Worm (Caenorhabditis elegans): ENCODE results near the gene E02H4.6.

E02H4.6 gene

DNA sequence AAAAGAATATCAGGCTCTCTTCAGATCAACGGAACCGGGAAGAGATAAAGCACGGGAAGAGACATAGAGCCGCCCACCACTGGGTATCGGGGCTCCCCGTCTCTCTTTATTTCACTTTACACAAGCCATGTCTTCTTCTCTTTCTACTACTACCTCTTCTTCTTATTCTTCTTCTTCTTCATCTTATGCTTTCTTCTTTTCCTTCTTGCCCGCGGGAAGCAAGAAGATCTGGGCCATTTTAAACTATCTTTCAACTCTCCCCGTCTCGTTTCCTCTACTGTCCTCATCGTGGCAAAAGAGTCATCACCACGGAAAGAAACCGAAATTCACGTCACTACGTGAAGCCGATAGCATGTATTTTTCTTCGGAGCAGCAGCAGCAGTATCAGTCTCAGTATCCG lies 40.7 kb upstream of the E02H4.6 start:
- TF ChIP-seq nhr-76 (tag; optimal IDR thresholded peaks at IDR 0.05) (no peak), lsy-2 (tag; optimal IDR thresholded peaks at IDR 0.05) (peak; percentile 1), unc-120 (tag; optimal IDR thresholded peaks at IDR 0.05; ENCODE audit: poor library complexity, severe bottlenecking) (peak; percentile 93), unc-62 (GFP tag; optimal IDR thresholded peaks at IDR 0.05) (peak; percentile 49), hlh-1 (tag; optimal IDR thresholded peaks at IDR 0.05) (peak; percentile 18)

DNA sequence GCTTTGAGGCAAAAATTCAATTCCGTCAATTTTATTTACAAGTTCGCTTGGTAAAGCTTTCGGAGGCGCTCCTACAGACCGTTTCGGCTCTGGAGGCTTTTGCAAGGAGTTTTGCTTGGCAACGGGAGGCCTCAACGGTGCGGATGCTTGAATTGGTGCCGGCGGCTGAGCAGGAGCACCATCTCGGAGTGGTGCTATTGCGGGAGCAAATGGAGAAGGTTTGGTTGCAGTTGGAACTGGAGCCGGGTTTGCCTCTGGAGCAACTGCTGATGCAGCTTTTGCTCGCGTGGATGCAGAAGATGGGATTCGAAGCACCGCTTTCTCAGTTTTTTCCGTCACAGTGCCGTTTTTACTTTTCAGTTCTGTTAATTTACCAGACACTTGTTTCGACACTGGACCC lies 38.1 kb upstream of the E02H4.6 start:
- TF ChIP-seq drap-1 (GFP tag; optimal IDR thresholded peaks at IDR 0.05) (no peak), elt-1 (tag; optimal IDR thresholded peaks at IDR 0.05; ENCODE audit: borderline replicate concordance, insufficient read depth) (no peak), cnd-1 (tag; optimal IDR thresholded peaks at IDR 0.05) (no peak), ceh-43 (GFP tag; optimal IDR thresholded peaks at IDR 0.05) (no peak), nhr-12 (tag; optimal IDR thresholded peaks at IDR 0.05) (no peak), lsy-2 (tag; optimal IDR thresholded peaks at IDR 0.05) (no peak), sem-2 (GFP tag; optimal IDR thresholded peaks at IDR 0.05) (no peak), sptf-1 (tag; optimal IDR thresholded peaks at IDR 0.05) (no peak), mls-2 (tag; optimal IDR thresholded peaks at IDR 0.05) (no peak), unc-120 (tag; optimal IDR thresholded peaks at IDR 0.05; ENCODE audit: poor library complexity, severe bottlenecking) (no peak), unc-39 (tag; optimal IDR thresholded peaks at IDR 0.05) (no peak), bed-3 (GFP tag; optimal IDR thresholded peaks at IDR 0.05) (no peak), nhr-28 (tag; optimal IDR thresholded peaks at IDR 0.05) (no peak), lin-32 (GFP tag; optimal IDR thresholded peaks at IDR 0.05) (no peak), lin-13 (tag; optimal IDR thresholded peaks at IDR 0.05) (no peak), ceh-83 (GFP tag; optimal IDR thresholded peaks at IDR 0.05) (no peak), hlh-1 (tag; optimal IDR thresholded peaks at IDR 0.05) (no peak)

DNA sequence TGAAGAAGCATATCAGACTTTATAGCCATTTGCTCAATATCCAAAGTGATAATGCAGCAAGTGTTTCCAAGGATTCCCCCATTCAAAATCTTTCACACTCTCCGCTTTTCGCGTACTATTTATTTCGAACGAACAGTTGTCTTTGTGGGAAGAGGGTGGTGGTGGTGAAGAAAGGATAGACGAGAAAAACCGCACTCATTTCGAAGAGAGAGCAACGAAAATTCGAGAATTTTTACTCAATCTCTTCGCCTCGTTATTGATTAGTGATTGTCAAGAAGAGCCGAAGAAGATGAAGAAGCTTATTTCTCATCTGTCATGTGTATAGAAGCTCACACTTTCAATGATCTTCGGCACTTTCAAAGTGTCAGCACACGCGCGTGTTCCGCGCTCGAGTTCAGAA lies 35.9 kb upstream of the E02H4.6 start:
- peak; percentile 9 for TF ChIP-seq drap-1 (GFP tag; optimal IDR thresholded peaks at IDR 0.05)
- peak; percentile 82 for TF ChIP-seq unc-62 (GFP tag; optimal IDR thresholded peaks at IDR 0.05)
- no peak for TF ChIP-seq ham-2 (GFP tag; optimal IDR thresholded peaks at IDR 0.05)
- TF ChIP-seq unc-120 (tag; optimal IDR thresholded peaks at IDR 0.05; ENCODE audit: poor library complexity, severe bottlenecking), result peak; percentile 85
- no peak for TF ChIP-seq ceh-43 (GFP tag; optimal IDR thresholded peaks at IDR 0.05)
- peak; percentile 98 for TF ChIP-seq hlh-1 (tag; optimal IDR thresholded peaks at IDR 0.05)

- TF ChIP-seq tbx-8 (GFP tag; optimal IDR thresholded peaks at IDR 0.05), result no peak
- no peak for TF ChIP-seq unc-62 (GFP tag; optimal IDR thresholded peaks at IDR 0.05)
- no peak for TF ChIP-seq drap-1 (GFP tag; optimal IDR thresholded peaks at IDR 0.05)
- TF ChIP-seq ceh-43 (GFP tag; optimal IDR thresholded peaks at IDR 0.05), result no peak
Observed at ce11 chrX:14281526-14281925, 29.6 kb upstream of the E02H4.6 start, which contains the start of gene E02H4.2. TSS of gene E02H4.2 (minus strand) at chrX:14281626.

ce11 chrX:14267781-14268180 lies 15.8 kb upstream of the E02H4.6 start, which contains the start of gene del-1:
TSS of gene del-1 (plus strand) at chrX:14268081.
- TF ChIP-seq lin-13 (tag; optimal IDR thresholded peaks at IDR 0.05), result no peak
- no peak for TF ChIP-seq elt-3 (tag; optimal IDR thresholded peaks at IDR 0.05)
- TF ChIP-seq hlh-1 (tag; optimal IDR thresholded peaks at IDR 0.05), result no peak
- no peak for TF ChIP-seq unc-120 (tag; optimal IDR thresholded peaks at IDR 0.05; ENCODE audit: poor library complexity, severe bottlenecking)
- TF ChIP-seq elt-1 (tag; optimal IDR thresholded peaks at IDR 0.05; ENCODE audit: borderline replicate concordance, insufficient read depth), result no peak
- no peak for TF ChIP-seq nhr-2 (tag; optimal IDR thresholded peaks at IDR 0.05)
- TF ChIP-seq M03D4.4 (tag; optimal IDR thresholded peaks at IDR 0.05), result no peak
- no peak for TF ChIP-seq ztf-11 (tag; optimal IDR thresholded peaks at IDR 0.05)
- no peak for TF ChIP-seq sem-2 (GFP tag; optimal IDR thresholded peaks at IDR 0.05)
- no peak for TF ChIP-seq cnd-1 (tag; optimal IDR thresholded peaks at IDR 0.05)
- TF ChIP-seq mls-2 (tag; optimal IDR thresholded peaks at IDR 0.05), result no peak

DNA sequence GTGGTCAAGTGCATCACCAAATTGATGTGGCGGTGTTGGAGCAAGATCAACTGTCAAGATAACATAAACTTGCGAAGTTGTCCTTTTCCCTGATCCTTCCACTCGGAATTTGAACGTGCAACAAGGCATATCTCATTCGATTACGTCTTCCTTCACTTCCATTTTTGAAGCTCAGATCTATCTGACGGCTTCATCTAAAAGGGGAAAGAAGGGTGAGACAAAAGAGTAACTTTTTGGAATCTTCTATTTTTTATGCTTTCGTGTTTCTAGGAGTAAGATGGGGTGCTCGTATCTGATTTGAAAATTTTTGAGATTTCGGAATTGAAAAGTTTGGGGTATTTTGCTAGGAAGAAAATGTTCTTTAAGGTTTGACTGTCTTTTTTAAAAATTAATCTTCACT lies 15.2 kb upstream of the E02H4.6 start:
- no peak for TF ChIP-seq unc-120 (tag; optimal IDR thresholded peaks at IDR 0.05; ENCODE audit: poor library complexity, severe bottlenecking)
- TF ChIP-seq nhr-12 (tag; optimal IDR thresholded peaks at IDR 0.05), result no peak
- TF ChIP-seq zip-8 (tag; optimal IDR thresholded peaks at IDR 0.05), result no peak
- no peak for TF ChIP-seq sptf-1 (tag; optimal IDR thresholded peaks at IDR 0.05)
- TF ChIP-seq ztf-11 (tag; optimal IDR thresholded peaks at IDR 0.05), result no peak
- TF ChIP-seq elt-3 (tag; optimal IDR thresholded peaks at IDR 0.05), result no peak
- TF ChIP-seq unc-39 (tag; optimal IDR thresholded peaks at IDR 0.05), result no peak
- TF ChIP-seq lin-32 (GFP tag; optimal IDR thresholded peaks at IDR 0.05), result no peak
- no peak for TF ChIP-seq ceh-83 (GFP tag; optimal IDR thresholded peaks at IDR 0.05)
- no peak for TF ChIP-seq drap-1 (GFP tag; optimal IDR thresholded peaks at IDR 0.05)
- no peak for TF ChIP-seq lin-13 (tag; optimal IDR thresholded peaks at IDR 0.05)
